Worm (Caenorhabditis elegans) whole organism, midembryonic: ENCODE results near the gene paml-1.

ENCODE experiments used
- T22C8.4 ChIP-seq: fragments of 200-800 bp; sonication (Bioruptor generic); IDR thresholded peaks from 2 replicates; pipeline ENCODE4 v1.3.6; 2022; ENCODE audit warnings: missing genetic modification characterization, missing compliant biosample characterization
- tab-1 ChIP-seq: fragments of 200-800 bp; sonication (Bioruptor generic); IDR thresholded peaks from 2 replicates; pipeline ENCODE4 v1.3.6; 2022; ENCODE audit warnings: missing genetic modification characterization, missing compliant biosample characterization

DNA sequence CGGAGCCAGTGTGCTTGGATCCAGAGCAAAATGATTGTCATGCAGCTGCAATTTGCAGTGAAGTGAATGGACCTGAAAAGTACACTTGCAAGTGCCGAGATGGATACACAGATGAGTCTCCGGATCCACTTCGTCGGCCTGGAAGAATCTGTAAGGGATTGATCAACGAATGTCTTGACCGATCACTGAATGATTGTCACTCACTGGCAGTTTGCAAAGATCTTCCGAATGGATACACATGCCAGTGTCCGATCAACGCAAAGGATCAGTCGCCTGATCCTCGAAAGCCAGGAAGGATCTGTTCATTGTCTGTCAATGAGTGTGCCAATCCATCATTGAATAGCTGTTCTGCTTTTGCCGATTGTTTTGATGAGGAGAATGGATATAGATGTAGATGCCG lies 54.4 kb downstream of the paml-1 start:
- TF ChIP-seq T22C8.4 (GFP tag; lab: Robert Waterston, UW) (no peak), tab-1 (GFP tag; lab: Robert Waterston, UW) (no peak)
